Fruit fly (Drosophila melanogaster): ENCODE data around the gene bip1.
A peak's percentile ranks its signal among the peaks of the same experiment; 100 is the strongest.

bip1 gene

DNA sequence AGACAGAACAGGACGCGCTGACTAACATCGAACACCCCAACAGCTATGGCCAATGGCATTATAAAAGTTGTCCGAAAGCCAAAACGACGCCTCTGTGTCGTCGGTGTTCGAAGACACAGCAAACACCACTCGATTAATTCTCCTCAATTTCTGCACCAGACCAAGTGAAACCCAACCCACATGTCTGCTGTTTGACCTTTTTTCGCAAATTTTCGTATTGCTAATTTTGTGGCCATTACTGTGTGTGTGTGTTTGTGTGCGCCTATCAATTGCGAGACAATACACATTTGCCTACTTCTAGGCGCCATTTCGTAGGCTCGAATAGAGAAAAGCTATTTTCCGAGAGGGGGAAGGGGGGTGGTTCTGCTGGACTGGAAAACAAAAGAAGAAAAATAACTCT is 19.4 kb downstream of the bip1 start:
- TF ChIP-seq CG15710 (tag; optimal IDR thresholded peaks at IDR 0.05): no peak
- TF ChIP-seq CG32121 (GFP tag; IDR thresholded peaks at IDR 0.05): no peak
- TF ChIP-seq CG4496 (GFP tag; IDR thresholded peaks at IDR 0.05): no peak
- TF ChIP-seq rn (GFP tag; IDR thresholded peaks at IDR 0.05): no peak
- TF ChIP-seq CG17806 (tag; optimal IDR thresholded peaks at IDR 0.05): no peak
- no peak for TF ChIP-seq gl (tag; optimal IDR thresholded peaks at IDR 0.05)
- TF ChIP-seq CG34367 (tag; optimal IDR thresholded peaks at IDR 0.05): no peak
- no peak for TF ChIP-seq Snoo (tag; optimal IDR thresholded peaks at IDR 0.05)
- no peak for TF ChIP-seq CG13204 (GFP tag; optimal IDR thresholded peaks at IDR 0.05)

- no peak for TF ChIP-seq CG32121 (GFP tag; IDR thresholded peaks at IDR 0.05)
- no peak for TF ChIP-seq CG34367 (tag; optimal IDR thresholded peaks at IDR 0.05)
- TF ChIP-seq CG17806 (tag; optimal IDR thresholded peaks at IDR 0.05): no peak
- TF ChIP-seq CG8159 (tag; optimal IDR thresholded peaks at IDR 0.05): peak; percentile 6
Observed at dm6 chr3L:8037693-8038092, 20.8 kb downstream of the bip1 start.

- TF ChIP-seq Ets98B (GFP tag; IDR thresholded peaks at IDR 0.05): no peak
- no peak for TF ChIP-seq Snoo (tag; optimal IDR thresholded peaks at IDR 0.05)
- no peak for TF ChIP-seq Pif1A (GFP tag; optimal IDR thresholded peaks at IDR 0.05)
- no peak for TF ChIP-seq CG12605 (GFP tag; IDR thresholded peaks at IDR 0.05)
- no peak for TF ChIP-seq CG9948 (tag; optimal IDR thresholded peaks at IDR 0.05)
- no peak for TF ChIP-seq CG8301 (tag; optimal IDR thresholded peaks at IDR 0.05)
- no peak for TF ChIP-seq rn (GFP tag; IDR thresholded peaks at IDR 0.05)
- TF ChIP-seq CG14655 (GFP tag; optimal IDR thresholded peaks at IDR 0.05): no peak
- TF ChIP-seq CG4496 (GFP tag; IDR thresholded peaks at IDR 0.05): no peak
- TF ChIP-seq CG13204 (GFP tag; optimal IDR thresholded peaks at IDR 0.05): no peak
- TF ChIP-seq fd96Ca (GFP tag; IDR thresholded peaks at IDR 0.05): no peak
- no peak for TF ChIP-seq gl (tag; optimal IDR thresholded peaks at IDR 0.05)
- TF ChIP-seq CG15710 (tag; optimal IDR thresholded peaks at IDR 0.05): no peak
- TF ChIP-seq CG10348 (GFP tag; IDR thresholded peaks at IDR 0.05): no peak
- no peak for TF ChIP-seq EcR (GFP tag; optimal IDR thresholded peaks at IDR 0.05)
Observed at dm6 chr3L:8033776-8034175, 24.7 kb downstream of the bip1 start.

DNA sequence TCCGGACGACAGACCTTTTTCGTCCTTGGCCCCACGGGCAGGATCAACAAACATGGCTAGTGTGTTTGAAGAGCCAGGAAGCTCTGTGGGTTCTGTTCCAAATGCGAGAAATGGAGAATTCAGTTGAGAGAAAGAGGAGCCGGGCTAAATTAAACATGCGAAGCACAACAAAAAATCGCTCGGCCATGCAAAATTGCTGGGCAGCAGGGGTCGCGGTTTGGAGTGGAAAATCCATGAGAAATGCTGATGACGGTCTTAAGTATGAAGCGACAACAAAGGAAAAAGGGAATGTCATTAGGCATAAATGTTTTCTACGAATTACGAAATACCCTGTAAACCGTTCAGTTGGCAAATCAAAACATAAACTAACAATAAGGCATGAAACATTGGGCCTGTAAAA is 25.4 kb downstream of the bip1 start:
- no peak for TF ChIP-seq Ets98B (GFP tag; IDR thresholded peaks at IDR 0.05)
- no peak for TF ChIP-seq CG8301 (tag; optimal IDR thresholded peaks at IDR 0.05)
- no peak for TF ChIP-seq CG9948 (tag; optimal IDR thresholded peaks at IDR 0.05)

dm6 chr3L:8031461-8031860 is 27.1 kb downstream of the bip1 start:
- TF ChIP-seq rn (GFP tag; IDR thresholded peaks at IDR 0.05) (no peak), Pif1B (GFP tag; optimal IDR thresholded peaks at IDR 0.05) (no peak), fd96Ca (GFP tag; IDR thresholded peaks at IDR 0.05) (no peak)

- TF ChIP-seq rn (GFP tag; IDR thresholded peaks at IDR 0.05): no peak
- peak; percentile 2 for TF ChIP-seq EcR (GFP tag; optimal IDR thresholded peaks at IDR 0.05)
- peak; percentile 28 for TF ChIP-seq Pif1A (GFP tag; optimal IDR thresholded peaks at IDR 0.05)
- TF ChIP-seq fd96Ca (GFP tag; IDR thresholded peaks at IDR 0.05): no peak
- peak; percentile 15 for TF ChIP-seq CG17806 (tag; optimal IDR thresholded peaks at IDR 0.05)
Observed at dm6 chr3L:8029194-8029747, 29.2 kb downstream of the bip1 start.

DNA sequence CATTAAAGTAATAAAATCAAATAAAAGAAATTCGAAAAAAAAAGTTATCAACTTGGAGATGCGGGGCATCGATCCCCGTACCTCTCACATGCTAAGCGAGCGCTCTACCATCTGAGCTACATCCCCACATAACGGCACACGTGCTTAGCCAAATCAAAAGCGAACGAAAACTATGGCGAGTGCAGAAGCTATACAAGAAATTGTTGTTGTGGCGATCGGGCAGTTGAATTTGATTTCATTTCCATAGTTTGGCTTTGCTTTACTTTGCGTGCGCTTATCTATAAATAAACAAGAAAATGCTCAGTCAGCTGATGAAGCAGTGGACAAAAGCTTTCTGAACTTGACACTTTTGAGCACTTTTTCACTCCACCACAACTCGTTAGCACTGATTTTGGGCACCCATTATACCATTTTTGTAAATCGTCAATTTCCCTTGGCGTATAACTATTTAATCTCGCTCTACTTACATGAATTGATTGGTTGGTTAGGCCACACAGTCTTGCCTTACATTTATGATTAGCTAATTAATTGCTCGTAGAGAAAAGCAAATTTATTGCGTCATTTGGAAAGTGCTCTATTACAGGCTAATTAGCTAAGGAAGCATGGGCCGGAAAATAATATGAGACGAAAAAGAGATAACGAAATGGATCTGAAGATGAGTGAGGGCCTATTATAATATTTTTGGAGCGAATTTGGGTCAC is 29.9 kb downstream of the bip1 start:
- TF ChIP-seq CG9948 (tag; optimal IDR thresholded peaks at IDR 0.05): no peak
- 0 out of 3 replicates have a peak, but pooled peaks have one; percentile 15 for TF ChIP-seq CG4496 (GFP tag; IDR thresholded peaks at IDR 0.05)

DNA sequence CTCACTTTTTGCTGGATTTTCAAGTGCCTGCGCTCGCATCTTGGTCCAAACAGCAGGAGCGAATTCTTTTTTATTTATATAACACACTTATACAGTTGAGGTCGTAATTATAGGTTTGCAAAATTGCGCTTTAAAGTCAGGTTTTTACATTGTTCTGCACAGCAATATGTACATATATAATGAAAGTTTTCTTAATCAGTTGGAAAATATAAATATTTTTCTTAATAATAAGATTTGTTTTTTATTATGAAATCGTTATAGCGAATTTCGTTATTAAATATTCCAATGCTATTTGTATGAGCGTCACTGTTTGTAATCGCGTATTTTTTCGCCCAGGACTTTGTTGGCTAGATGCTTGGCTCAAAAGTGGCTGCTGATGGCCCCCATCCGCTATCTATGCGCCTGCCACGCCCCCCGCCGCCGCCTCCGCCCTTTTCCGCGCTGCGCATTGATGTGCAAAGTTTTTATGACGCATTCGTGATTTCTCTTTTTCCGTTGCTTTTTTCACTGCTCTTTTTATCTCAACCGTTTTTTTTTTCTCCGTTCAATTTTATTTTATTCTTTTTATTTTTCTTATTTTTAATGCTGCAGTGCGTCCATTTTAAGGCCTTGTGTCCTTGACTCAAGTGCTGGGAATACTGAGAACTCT is 30.7 kb downstream of the bip1 start:
- TF ChIP-seq Snoo (tag; optimal IDR thresholded peaks at IDR 0.05) (peak; percentile 64), CG15710 (tag; optimal IDR thresholded peaks at IDR 0.05) (peak; percentile 81), EcR (GFP tag; optimal IDR thresholded peaks at IDR 0.05) (no peak), Pif1B (GFP tag; optimal IDR thresholded peaks at IDR 0.05) (peak; percentile 59), Ets98B (GFP tag; IDR thresholded peaks at IDR 0.05) (peak; percentile 15; the same call in 1 of the 2 replicates), CG8301 (tag; optimal IDR thresholded peaks at IDR 0.05) (peak; percentile 53), CG9948 (tag; optimal IDR thresholded peaks at IDR 0.05) (peak; percentile 89), CG17806 (tag; optimal IDR thresholded peaks at IDR 0.05) (peak; percentile 86), CG12605 (GFP tag; IDR thresholded peaks at IDR 0.05) (no peak), fd96Ca (GFP tag; IDR thresholded peaks at IDR 0.05) (no peak), D1 (tag; optimal IDR thresholded peaks at IDR 0.05) (peak; percentile 46), CG13204 (GFP tag; optimal IDR thresholded peaks at IDR 0.05) (peak; percentile 50), CG8159 (tag; optimal IDR thresholded peaks at IDR 0.05) (peak; percentile 90), gl (tag; optimal IDR thresholded peaks at IDR 0.05) (peak; percentile 46), CG14655 (GFP tag; optimal IDR thresholded peaks at IDR 0.05) (peak; percentile 72), CG10348 (GFP tag; IDR thresholded peaks at IDR 0.05) (no peak), Pif1A (GFP tag; optimal IDR thresholded peaks at IDR 0.05) (peak; percentile 26), CG34367 (tag; optimal IDR thresholded peaks at IDR 0.05) (peak; percentile 73), rn (GFP tag; IDR thresholded peaks at IDR 0.05) (0 out of 2 replicates have a peak, but pooled peaks have one; percentile 7), CG32121 (GFP tag; IDR thresholded peaks at IDR 0.05) (no peak), CG4496 (GFP tag; IDR thresholded peaks at IDR 0.05) (peak; percentile 64; the same call in 1 of the 3 replicates)
